Fruit fly (Drosophila melanogaster) whole organism, embryonic: ENCODE results near the gene CG17472.

Experiments used
- Abd-B ChIP-seq: fragments of 200-800 bp; sonication (Bioruptor generic); optimal IDR thresholded peaks from 2 replicates; lab custom pipeline; 2018; ENCODE audit warnings: missing biosample characterization, mild to moderate bottlenecking, missing genetic modification characterization, moderate library complexity
- Awh ChIP-seq: fragments of 200-800 bp; sonication (Bioruptor generic); IDR thresholded peaks from 2 replicates; pipeline ENCODE4, ENCODE4 v1.3.6; 2022; ENCODE audit warnings: missing biosample characterization, missing genetic modification characterization
- C15 ChIP-seq: fragments of 200-800 bp; sonication (Bioruptor generic); IDR thresholded peaks from 3 replicates; pipeline ENCODE4 v1.3.6; 2022; ENCODE audit warnings: missing biosample characterization, missing genetic modification characterization
- CG11504 ChIP-seq: fragments of 200-800 bp; sonication (Bioruptor generic); optimal IDR thresholded peaks from 3 replicates; lab custom pipeline; 2019; ENCODE audit warnings: missing biosample characterization, mild to moderate bottlenecking, missing genetic modification characterization, moderate library complexity
- CG11560 ChIP-seq: fragments of 200-800 bp; sonication (Bioruptor generic); IDR thresholded peaks from 3 replicates; pipeline ENCODE4 v1.3.6; 2022; ENCODE audit warnings: missing biosample characterization, missing genetic modification characterization
- CG12071 ChIP-seq: fragments of 200-800 bp; sonication (Bioruptor generic); optimal IDR thresholded peaks from 3 replicates; lab custom pipeline; 2018; ENCODE audit warnings: missing biosample characterization, mild to moderate bottlenecking, missing genetic modification characterization
- CG12155 ChIP-seq: fragments of 200-800 bp; sonication (Bioruptor generic); optimal IDR thresholded peaks from 3 replicates; lab custom pipeline; 2016; ENCODE audit warnings: missing biosample characterization, missing genetic modification characterization
- CG15073 ChIP-seq: fragments of 200-800 bp; sonication (Bioruptor generic); optimal IDR thresholded peaks from 2 replicates; lab custom pipeline; 2016; ENCODE audit warnings: missing biosample characterization, missing genetic modification characterization
- CG15514 ChIP-seq: fragments of 200-800 bp; sonication (Bioruptor generic); optimal IDR thresholded peaks from 3 replicates; lab custom pipeline; 2017; ENCODE audit warnings: missing biosample characterization, missing genetic modification characterization, mild to moderate bottlenecking, moderate library complexity, missing genetic modification reagents
- CG17359 ChIP-seq: fragments of 200-800 bp; sonication (Bioruptor generic); optimal IDR thresholded peaks from 3 replicates; lab custom pipeline; 2018; ENCODE audit warnings: missing biosample characterization, mild to moderate bottlenecking, missing genetic modification characterization, moderate library complexity
- CG17829 ChIP-seq: fragments of 200-800 bp; optimal IDR thresholded peaks from 2 replicates; lab custom pipeline; 2019; ENCODE audit warnings: missing biosample characterization, mild to moderate bottlenecking, missing genetic modification characterization, moderate library complexity
- CG2678 ChIP-seq: fragments of 200-800 bp; sonication (Bioruptor generic); optimal IDR thresholded peaks from 3 replicates; lab custom pipeline; 2019; ENCODE audit warnings: missing biosample characterization, mild to moderate bottlenecking, missing genetic modification characterization, moderate library complexity
- CG2875 ChIP-seq: fragments of 200-800 bp; sonication (Bioruptor generic); optimal IDR thresholded peaks from 2 replicates; lab custom pipeline; 2017; ENCODE audit warnings: missing biosample characterization, mild to moderate bottlenecking, missing genetic modification characterization, missing genetic modification reagents
- CG3407 ChIP-seq: fragments of 200-800 bp; sonication (Bioruptor generic); optimal IDR thresholded peaks from 2 replicates; lab custom pipeline; 2018; ENCODE audit warnings: missing biosample characterization, mild to moderate bottlenecking, missing genetic modification characterization
- CG43689 ChIP-seq: fragments of 200-800 bp; sonication (Bioruptor generic); IDR thresholded peaks from 2 replicates; pipeline ENCODE4 v1.3.6; 2022; ENCODE audit warnings: missing biosample characterization, missing genetic modification characterization
- CG7556 ChIP-seq: fragments of 200-800 bp; sonication (Bioruptor generic); optimal IDR thresholded peaks from 2 replicates; lab custom pipeline; 2017; ENCODE audit warnings: missing biosample characterization, mild to moderate bottlenecking, missing genetic modification characterization
- Dad ChIP-seq: fragments of 200-800 bp; sonication (Bioruptor generic); optimal IDR thresholded peaks from 3 replicates; lab custom pipeline; 2016; ENCODE audit warnings: missing biosample characterization, missing genetic modification characterization
- Dip2 ChIP-seq: fragments of 200-800 bp; sonication (Bioruptor generic); IDR thresholded peaks from 2 replicates; pipeline ENCODE4 v1.3.6; 2022; ENCODE audit warnings: missing biosample characterization, missing genetic modification characterization
- Max ChIP-seq: fragments of 200-800 bp; sonication (Bioruptor generic); optimal IDR thresholded peaks from 2 replicates; lab custom pipeline; 2016; ENCODE audit warnings: missing biosample characterization, mild to moderate bottlenecking, missing genetic modification characterization
- Mrtf ChIP-seq: fragments of 200-800 bp; sonication (Bioruptor generic); IDR thresholded peaks from 3 replicates; pipeline ENCODE4 v1.3.6; 2022; ENCODE audit warnings: missing biosample characterization, missing genetic modification characterization
- Myb ChIP-seq: fragments of 200-800 bp; sonication (Bioruptor generic); optimal IDR thresholded peaks from 2 replicates; lab custom pipeline; 2016; ENCODE audit warnings: missing biosample characterization, missing genetic modification characterization
- NC2α ChIP-seq: fragments of 200-800 bp; sonication (Bioruptor generic); optimal IDR thresholded peaks from 2 replicates; lab custom pipeline; 2016; ENCODE audit warnings: missing biosample characterization, missing genetic modification characterization
- PHDP ChIP-seq: fragments of 200-800 bp; sonication (Bioruptor generic); optimal IDR thresholded peaks from 3 replicates; lab custom pipeline; 2018; ENCODE audit warnings: missing biosample characterization, mild to moderate bottlenecking, missing genetic modification characterization, moderate library complexity
- Ptx1 ChIP-seq: fragments of 200-800 bp; sonication (Bioruptor generic); IDR thresholded peaks from 2 replicates; pipeline ENCODE4 v1.3.6; 2022; ENCODE audit warnings: missing biosample characterization, missing genetic modification characterization
- Rx ChIP-seq: fragments of 200-800 bp; sonication (Bioruptor generic); IDR thresholded peaks from 2 replicates; pipeline ENCODE4 v1.3.6; 2022; ENCODE audit warnings: missing biosample characterization, missing genetic modification characterization
- Taf1 ChIP-seq: fragments of 200-800 bp; sonication (Bioruptor generic); IDR thresholded peaks from 2 replicates; pipeline ENCODE4 v1.3.6; 2022; ENCODE audit warnings: missing biosample characterization, missing genetic modification characterization
- YL-1 ChIP-seq: fragments of 200-800 bp; sonication (Bioruptor generic); optimal IDR thresholded peaks from 3 replicates; lab custom pipeline; 2017; ENCODE audit warnings: missing biosample characterization, mild to moderate bottlenecking, missing genetic modification characterization
- amos ChIP-seq: fragments of 200-800 bp; sonication (Bioruptor generic); IDR thresholded peaks from 2 replicates; pipeline ENCODE4 v1.3.6; 2022; ENCODE audit warnings: missing biosample characterization, missing genetic modification characterization; ENCODE audit not compliant: partially characterized antibody
- aop ChIP-seq: fragments of 200-800 bp; sonication (Bioruptor generic); IDR thresholded peaks from 2 replicates; pipeline ENCODE4 v1.3.6; 2022; ENCODE audit warnings: missing biosample characterization, missing genetic modification characterization
- bab2 ChIP-seq: fragments of 200-800 bp; sonication (Bioruptor generic); optimal IDR thresholded peaks from 2 replicates; lab custom pipeline; 2016; ENCODE audit warnings: missing biosample characterization, missing genetic modification characterization
- chn ChIP-seq: fragments of 200-800 bp; sonication (Bioruptor generic); optimal IDR thresholded peaks from 2 replicates; lab custom pipeline; 2016; ENCODE audit warnings: missing biosample characterization, missing genetic modification characterization
- crol ChIP-seq: fragments of 200-800 bp; sonication (Bioruptor generic); IDR thresholded peaks from 2 replicates; pipeline ENCODE4 v1.3.6; 2022; ENCODE audit warnings: missing biosample characterization, missing genetic modification characterization
- en ChIP-seq: fragments of 200-800 bp; sonication (Bioruptor generic); optimal IDR thresholded peaks from 2 replicates; lab custom pipeline; 2016; ENCODE audit warnings: missing biosample characterization, missing genetic modification characterization
- exex ChIP-seq: fragments of 200-800 bp; sonication (Bioruptor generic); optimal IDR thresholded peaks from 4 replicates; lab custom pipeline; 2018; ENCODE audit warnings: missing biosample characterization, mild to moderate bottlenecking, missing genetic modification characterization, moderate library complexity
- eyg ChIP-seq: fragments of 200-800 bp; sonication (Bioruptor generic); optimal IDR thresholded peaks from 3 replicates; lab custom pipeline; 2016; ENCODE audit warnings: missing biosample characterization, missing genetic modification characterization
- fru ChIP-seq: fragments of >200 bp; optimal IDR thresholded peaks from 2 replicates; lab custom pipeline; 2017
- gce ChIP-seq: fragments of 200-800 bp; sonication (Bioruptor generic); IDR thresholded peaks from 3 replicates; pipeline ENCODE4 v1.3.6; 2022; ENCODE audit warnings: missing biosample characterization, missing genetic modification characterization
- jumu ChIP-seq: fragments of 200-800 bp; sonication (Bioruptor generic); optimal IDR thresholded peaks from 3 replicates; lab custom pipeline; 2016; ENCODE audit warnings: missing biosample characterization, missing genetic modification characterization
- klu ChIP-seq: fragments of 200-800 bp; sonication (Bioruptor generic); IDR thresholded peaks from 2 replicates; pipeline ENCODE4 v1.3.6; 2022; ENCODE audit warnings: missing biosample characterization, missing genetic modification characterization
- lov ChIP-seq, 2 experiments: fragments of 200-800 bp in 1 of 2; fragments of >200 bp in 1 of 2; sonication (Bioruptor generic) in 1 of 2; IDR thresholded peaks in 1 of 2; optimal IDR thresholded peaks in 1 of 2; 2 replicates in 1 of 2; 3 replicates in 1 of 2; pipeline versions ENCODE4 v1.3.6 to Lab custom; 2017 to 2022; ENCODE audit warnings: missing biosample characterization in 1 of 2, missing genetic modification characterization in 1 of 2
- luna ChIP-seq: fragments of 200-800 bp; sonication (Bioruptor generic); optimal IDR thresholded peaks from 2 replicates; lab custom pipeline; 2016; ENCODE audit warnings: missing biosample characterization, missing genetic modification characterization
- mam ChIP-seq: fragments of 200-800 bp; sonication (Bioruptor generic); optimal IDR thresholded peaks from 3 replicates; lab custom pipeline; 2016; ENCODE audit warnings: missing biosample characterization, missing genetic modification characterization
- prd ChIP-seq, 3 experiments: fragments of >200 bp in 2 of 3; fragments of 200-800 bp in 1 of 3; sonication (Bioruptor generic) in 1 of 3; optimal IDR thresholded peaks in 2 of 3; IDR thresholded peaks in 1 of 3; 2 replicates in 2 of 3; 3 replicates in 1 of 3; pipeline versions ENCODE4 v1.3.6 to Lab custom; 2017 to 2022; ENCODE audit warnings: missing biosample characterization in 1 of 3, missing genetic modification characterization in 1 of 3
- ro ChIP-seq: fragments of 200-800 bp; sonication (Bioruptor generic); IDR thresholded peaks from 2 replicates; pipeline ENCODE4 v1.3.6; 2022; ENCODE audit warnings: missing biosample characterization, missing genetic modification characterization
- run ChIP-seq: fragments of 200-800 bp; sonication (Bioruptor generic); optimal IDR thresholded peaks from 3 replicates; lab custom pipeline; 2018; ENCODE audit warnings: missing biosample characterization, mild to moderate bottlenecking, missing genetic modification characterization
- sens-2 ChIP-seq: fragments of 200-800 bp; sonication (Bioruptor generic); IDR thresholded peaks from 2 replicates; pipeline ENCODE4 v1.3.6; 2022; ENCODE audit warnings: missing biosample characterization, missing genetic modification characterization
- shn ChIP-seq: fragments of 200-800 bp; sonication (Bioruptor generic); optimal IDR thresholded peaks from 3 replicates; lab custom pipeline; 2016; ENCODE audit warnings: missing biosample characterization, missing genetic modification characterization
- slp2 ChIP-seq: fragments of 200-800 bp; sonication (Bioruptor generic); optimal IDR thresholded peaks from 2 replicates; lab custom pipeline; 2016; ENCODE audit warnings: missing biosample characterization, missing genetic modification characterization
- so ChIP-seq: fragments of 200-800 bp; sonication (Bioruptor generic); IDR thresholded peaks from 3 replicates; pipeline ENCODE4 v1.3.6; 2022; ENCODE audit warnings: missing biosample characterization, missing genetic modification characterization
- sug ChIP-seq: fragments of 200-800 bp; optimal IDR thresholded peaks from 2 replicates; lab custom pipeline; 2019; ENCODE audit warnings: missing biosample characterization, mild to moderate bottlenecking, missing genetic modification characterization, moderate library complexity
- tup ChIP-seq: fragments of 200-800 bp; sonication (Bioruptor generic); optimal IDR thresholded peaks from 2 replicates; lab custom pipeline; 2016; ENCODE audit warnings: missing biosample characterization, mild to moderate bottlenecking, missing genetic modification characterization, moderate library complexity

CG17472 gene

DNA sequence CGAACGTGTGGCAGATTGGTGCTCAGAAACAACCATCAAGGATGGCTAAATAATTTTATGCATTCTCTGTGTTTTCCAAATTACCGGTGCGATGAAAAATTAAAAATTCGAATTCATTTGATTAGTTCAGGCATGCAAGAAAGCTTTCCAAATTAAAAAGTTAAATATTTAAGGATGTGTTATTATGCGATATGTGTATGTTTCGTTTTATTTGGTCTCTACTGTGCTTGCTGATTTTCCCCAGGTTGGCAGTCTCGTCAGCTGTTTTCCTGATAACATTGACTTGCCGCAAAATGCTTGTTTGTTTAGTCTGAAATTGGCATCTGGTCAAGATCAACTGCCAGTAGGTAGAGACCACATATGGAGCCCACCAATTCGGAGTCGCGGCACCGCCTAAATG is 15.6 kb downstream of the CG17472 start, which contains the start of gene CG2611 (continued):
- TF ChIP-seq Awh (GFP tag; lab: Robert Waterston, UW) (peak; percentile 35; the same call in 1 of the 2 replicates), Max (peak; percentile 46), CG2875 (GFP tag; lab: Kevin White, UChicago) (peak; percentile 5), Myb (GFP tag; lab: Kevin White, UChicago) (no peak), C15 (no peak), so (GFP tag; lab: Robert Waterston, UW) (no peak), luna (GFP tag; lab: Kevin White, UChicago) (no peak), chn (GFP tag; lab: Kevin White, UChicago) (peak; percentile 48), CG17829 (tag; lab: Kevin White, UChicago) (peak; percentile 26), CG7556 (GFP tag; lab: Kevin White, UChicago) (peak; percentile 42), en (GFP tag; lab: Kevin White, UChicago) (peak; percentile 23), sens-2 (GFP tag; lab: Robert Waterston, UW) (0 out of 2 replicates have a peak, but pooled peaks have one; percentile 23), klu (GFP tag; lab: Robert Waterston, UW) (no peak), CG2678 (tag; lab: Kevin White, UChicago) (no peak), crol (GFP tag; lab: Robert Waterston, UW) (no peak), CG43689 (GFP tag; lab: Robert Waterston, UW) (0 out of 2 replicates have a peak, but pooled peaks have one; percentile 33), aop (no peak), YL-1 (GFP tag; lab: Kevin White, UChicago) (no peak), prd (optimal IDR thresholded peaks at IDR 0.05; lab: Kevin White, UChicago) (no peak), prd (GFP tag; IDR thresholded peaks at IDR 0.05; lab: Robert Waterston, UW) (peak; percentile 68), Dip2 (GFP tag; lab: Robert Waterston, UW) (no peak), slp2 (GFP tag; lab: Kevin White, UChicago) (peak; percentile 26), mam (GFP tag; lab: Kevin White, UChicago) (peak; percentile 59), CG11560 (tag; lab: Robert Waterston, UW) (no peak), CG11504 (tag; lab: Kevin White, UChicago) (no peak), bab2 (GFP tag; lab: Kevin White, UChicago) (peak; percentile 45), Mrtf (GFP tag; lab: Robert Waterston, UW) (no peak), amos (GFP tag; lab: Robert Waterston, UW) (0 out of 2 replicates have a peak, but pooled peaks have one; percentile 22), fru (lab: Kevin White, UChicago) (no peak), ro (GFP tag; lab: Robert Waterston, UW) (no peak), run (tag; lab: Kevin White, UChicago) (no peak), jumu (GFP tag; lab: Kevin White, UChicago) (peak; percentile 57), CG12071 (GFP tag; lab: Kevin White, UChicago) (no peak), CG15073 (GFP tag; lab: Kevin White, UChicago) (no peak), Ptx1 (GFP tag; lab: Robert Waterston, UW) (peak; percentile 58), eyg (GFP tag; lab: Kevin White, UChicago) (no peak), CG15514 (GFP tag; lab: Kevin White, UChicago) (peak; percentile 74), CG17359 (tag; lab: Kevin White, UChicago) (peak; percentile 1), gce (GFP tag; lab: Robert Waterston, UW) (no peak), exex (tag; lab: Kevin White, UChicago) (no peak), tup (peak; percentile 19), shn (GFP tag; lab: Kevin White, UChicago) (peak; percentile 3), Rx (GFP tag; lab: Robert Waterston, UW) (no peak), lov (optimal IDR thresholded peaks at IDR 0.05; lab: Kevin White, UChicago) (no peak), lov (GFP tag; IDR thresholded peaks at IDR 0.05; lab: Robert Waterston, UW) (no peak), PHDP (tag; lab: Kevin White, UChicago) (no peak), CG12155 (GFP tag; lab: Kevin White, UChicago) (peak; percentile 46), Dad (GFP tag; lab: Kevin White, UChicago) (peak; percentile 10), CG3407 (GFP tag; lab: Kevin White, UChicago) (no peak), sug (tag; lab: Kevin White, UChicago) (peak; percentile 26), Abd-B (GFP tag; lab: Kevin White, UChicago) (no peak), Taf1 (no peak), NC2α (GFP tag; lab: Kevin White, UChicago) (no peak)
